Fruit fly (Drosophila melanogaster): ENCODE data around the gene Reph.

Reph gene

dm6 chr2L:3805274-3806196 lies 2.2 kb downstream of the Reph start (continued):
- TF ChIP-seq insv (GFP tag; optimal IDR thresholded peaks at IDR 0.05) (no peak), Opbp (GFP tag; IDR thresholded peaks at IDR 0.05; ENCODE audit: partially characterized antibody) (no peak), wek (GFP tag; optimal IDR thresholded peaks at IDR 0.05) (no peak), chinmo (GFP tag; IDR thresholded peaks at IDR 0.05; ENCODE audit: partially characterized antibody) (0 out of 4 replicates have a peak, but pooled peaks have one; percentile 60), twi (tag; optimal IDR thresholded peaks at IDR 0.05) (peak; percentile 0), CG31441 (GFP tag; IDR thresholded peaks at IDR 0.05) (peak; percentile 30), ssp (GFP tag; IDR thresholded peaks at IDR 0.05) (no peak), peb (GFP tag; IDR thresholded peaks at IDR 0.05) (no peak; the same call in 1 of the 2 replicates), eyg (GFP tag; optimal IDR thresholded peaks at IDR 0.05) (no peak), Spps (tag; optimal IDR thresholded peaks at IDR 0.05) (no peak), ATbp (GFP tag; optimal IDR thresholded peaks at IDR 0.05) (peak; percentile 25), cas (GFP tag; IDR thresholded peaks at IDR 0.05) (no peak), CG6791 (GFP tag; IDR thresholded peaks at IDR 0.05; ENCODE audit: partially characterized antibody) (no peak), ato (GFP tag; IDR thresholded peaks at IDR 0.05; ENCODE audit: partially characterized antibody) (no peak), slbo (GFP tag; IDR thresholded peaks at IDR 0.05) (peak; percentile 34; the same call in 1 of the 2 replicates), klu (GFP tag; IDR thresholded peaks at IDR 0.05) (no peak), Rx (GFP tag; IDR thresholded peaks at IDR 0.05) (0 out of 2 replicates have a peak, but pooled peaks have one; percentile 21), Dfd (GFP tag; optimal IDR thresholded peaks at IDR 0.05) (no peak), CG17385 (GFP tag; optimal IDR thresholded peaks at IDR 0.05) (peak; percentile 30), nau (GFP tag; optimal IDR thresholded peaks at IDR 0.05) (no peak), CG16813 (GFP tag; IDR thresholded peaks at IDR 0.05; ENCODE audit: partially characterized antibody) (no peak), run (tag; optimal IDR thresholded peaks at IDR 0.05) (no peak), GATAe (GFP tag; conservative IDR thresholded peaks at IDR 0.05) (no peak), CG2712 (tag; optimal IDR thresholded peaks at IDR 0.05) (peak; percentile 60), CG9876 (GFP tag; optimal IDR thresholded peaks at IDR 0.05) (no peak), Lhr (GFP tag; optimal IDR thresholded peaks at IDR 0.05) (no peak), mam (GFP tag; optimal IDR thresholded peaks at IDR 0.05) (no peak), HLH4C (GFP tag; IDR thresholded peaks at IDR 0.05; ENCODE audit: partially characterized antibody) (0 out of 3 replicates have a peak, but pooled peaks have one; percentile 11), CG42726 (GFP tag; IDR thresholded peaks at IDR 0.05; ENCODE audit: partially characterized antibody) (no peak), ap (GFP tag; IDR thresholded peaks at IDR 0.05) (peak; percentile 26; the same call in 1 of the 2 replicates), jigr1 (GFP tag; IDR thresholded peaks at IDR 0.05) (no peak), bowl (GFP tag; IDR thresholded peaks at IDR 0.05) (peak; percentile 70; the same call in 1 of the 2 replicates), zfh1 (GFP tag; IDR thresholded peaks at IDR 0.05) (peak; percentile 52; the same call in 2 of the 3 replicates), bbx (GFP tag; IDR thresholded peaks at IDR 0.05; ENCODE audit: partially characterized antibody) (peak; percentile 43), Meics (GFP tag; optimal IDR thresholded peaks at IDR 0.05) (peak; percentile 19), dm (GFP tag; optimal IDR thresholded peaks at IDR 0.05) (no peak), cad (GFP tag; optimal IDR thresholded peaks at IDR 0.05) (no peak), gem (tag; optimal IDR thresholded peaks at IDR 0.05) (peak; percentile 68), Dbx (GFP tag; IDR thresholded peaks at IDR 0.05) (0 out of 3 replicates have a peak, but pooled peaks have one; percentile 11), CG17186 (GFP tag; optimal IDR thresholded peaks at IDR 0.05) (no peak), Nf-YC (tag; optimal IDR thresholded peaks at IDR 0.05) (peak; percentile 16), Fer3 (tag; optimal IDR thresholded peaks at IDR 0.05) (no peak), CG7987 (GFP tag; optimal IDR thresholded peaks at IDR 0.05) (no peak), CG3065 (GFP tag; optimal IDR thresholded peaks at IDR 0.05) (no peak), sna (GFP tag; IDR thresholded peaks at IDR 0.05; ENCODE audit: partially characterized antibody) (no peak), CG8388 (GFP tag; optimal IDR thresholded peaks at IDR 0.05) (peak; percentile 53), p53 (GFP tag; optimal IDR thresholded peaks at IDR 0.05) (no peak), CG6765 (GFP tag; optimal IDR thresholded peaks at IDR 0.05) (no peak)
